Worm (Caenorhabditis elegans) whole organism, early embryonic: ENCODE results near the gene srab-9.

Experiments used
- B0310.2 ChIP-seq: sonication (generic microtip); optimal IDR thresholded peaks from 2 replicates; lab custom pipeline; 2016; ENCODE audit warnings: mild to moderate bottlenecking, missing genetic modification characterization, missing compliant biosample characterization
- F13C5.2 ChIP-seq: sonication (generic microtip); optimal IDR thresholded peaks from 2 replicates; lab custom pipeline; 2017; ENCODE audit warnings: mild to moderate bottlenecking, missing genetic modification characterization, inconsistent platforms, missing compliant biosample characterization
- aly-1 ChIP-seq: sonication (generic microtip); optimal IDR thresholded peaks from 2 replicates; lab custom pipeline; 2016; ENCODE audit warnings: missing genetic modification characterization, missing compliant biosample characterization
- ama-1 ChIP-seq: fragments of 150-350 bp; optimal IDR thresholded peaks from 2 replicates; lab custom pipeline; 2014
- ceh-13 ChIP-seq: fragments of 200-800 bp; sonication (Bioruptor generic); optimal IDR thresholded peaks from 2 replicates; lab custom pipeline; 2018; ENCODE audit warnings: mild to moderate bottlenecking, missing genetic modification characterization, missing compliant biosample characterization
- ceh-36 ChIP-seq: sonication (generic microtip); optimal IDR thresholded peaks from 2 replicates; lab custom pipeline; 2016; ENCODE audit warnings: missing genetic modification characterization, inconsistent platforms, missing compliant biosample characterization
- ets-7 ChIP-seq: sonication (generic microtip); optimal IDR thresholded peaks from 2 replicates; lab custom pipeline; 2016; ENCODE audit warnings: missing genotype, missing genetic modification characterization, missing compliant biosample characterization
- flt-1 ChIP-seq: fragments of 200-800 bp; sonication (Bioruptor generic); IDR thresholded peaks from 2 replicates; pipeline ENCODE4 v1.3.6; 2022; ENCODE audit warnings: missing genetic modification characterization, missing compliant biosample characterization
- hmbx-1 ChIP-seq: sonication (generic microtip); optimal IDR thresholded peaks from 2 replicates; lab custom pipeline; 2016; ENCODE audit warnings: mild to moderate bottlenecking, missing genetic modification characterization, missing compliant biosample characterization
- hmg-4 ChIP-seq: fragments of 200-800 bp; sonication (Bioruptor generic); optimal IDR thresholded peaks from 2 replicates; lab custom pipeline; 2018; ENCODE audit warnings: mild to moderate bottlenecking, missing genetic modification characterization, missing compliant biosample characterization
- hnd-1 ChIP-seq: sonication (generic microtip); optimal IDR thresholded peaks from 2 replicates; lab custom pipeline; 2016; ENCODE audit warnings: missing genetic modification characterization, missing compliant biosample characterization
- pes-1 ChIP-seq: fragments of 200-800 bp; sonication (Bioruptor generic); IDR thresholded peaks from 2 replicates; pipeline ENCODE4 v1.3.6; 2022; ENCODE audit warnings: missing genetic modification reagents, missing genetic modification characterization, missing compliant biosample characterization
- scrt-1 ChIP-seq: fragments of 200-800 bp; sonication (Bioruptor generic); IDR thresholded peaks from 2 replicates; pipeline ENCODE4 v1.3.6; 2022; ENCODE audit warnings: missing genetic modification characterization, missing compliant biosample characterization
- sea-1 ChIP-seq: fragments of 200-800 bp; sonication (Bioruptor generic); conservative IDR thresholded peaks from 2 replicates; pipeline ENCODE4 v1.3.6; 2022; ENCODE audit warnings: missing genetic modification characterization, missing compliant biosample characterization
- tbx-11 ChIP-seq: fragments of 200-800 bp; sonication (Bioruptor generic); IDR thresholded peaks from 2 replicates; pipeline ENCODE4 v1.3.6; 2022; ENCODE audit warnings: missing genetic modification characterization, missing compliant biosample characterization
- tbx-37 ChIP-seq: fragments of 200-800 bp; sonication (Bioruptor generic); conservative IDR thresholded peaks from 2 replicates; pipeline ENCODE4 v1.3.6; 2022; ENCODE audit warnings: missing genetic modification reagents, missing genetic modification characterization, missing compliant biosample characterization
- tra-4 ChIP-seq: sonication (generic microtip); optimal IDR thresholded peaks from 2 replicates; lab custom pipeline; 2017; ENCODE audit warnings: missing genetic modification characterization, missing compliant biosample characterization

Gene srab-9

DNA sequence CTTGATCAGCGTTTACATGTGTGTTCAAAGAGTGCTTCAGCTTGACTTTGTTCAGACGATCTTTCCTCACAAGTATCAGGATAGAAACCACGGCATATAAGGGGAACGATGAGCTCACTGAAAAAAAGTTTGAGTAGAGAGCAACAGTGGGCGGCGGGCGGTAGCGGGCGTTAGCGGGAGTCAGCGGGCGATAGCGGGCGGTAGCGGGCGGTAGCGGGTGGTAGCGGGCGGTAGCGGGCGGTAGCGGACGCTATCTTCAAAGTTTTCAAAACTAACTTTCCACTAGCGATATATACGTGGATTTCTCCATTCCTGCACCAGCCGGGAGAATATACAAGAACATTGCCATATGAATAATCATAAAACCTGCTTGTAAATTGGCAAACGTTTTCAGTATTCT lies 4.2 kb upstream of the srab-9 start:
- TF ChIP-seq ama-1 (lab: Kevin White, UChicago) (no peak), ets-7 (tag; lab: Kevin White, UChicago) (no peak), tbx-37 (no peak), B0310.2 (tag; lab: Kevin White, UChicago) (no peak), flt-1 (GFP tag; lab: Robert Waterston, UW) (no peak), hnd-1 (no peak)

- no peak for TF ChIP-seq hmg-4 (GFP tag; lab: Kevin White, UChicago)
- TF ChIP-seq ceh-13 (GFP tag; lab: Kevin White, UChicago): no peak
- no peak for TF ChIP-seq B0310.2 (tag; lab: Kevin White, UChicago)
- TF ChIP-seq ama-1 (lab: Kevin White, UChicago): no peak
- no peak for TF ChIP-seq aly-1 (tag; lab: Kevin White, UChicago)
- TF ChIP-seq ets-7 (tag; lab: Kevin White, UChicago): no peak
- no peak for TF ChIP-seq pes-1
- TF ChIP-seq sea-1 (GFP tag; lab: Robert Waterston, UW): no peak
- no peak for TF ChIP-seq hmbx-1 (tag; lab: Kevin White, UChicago)
- no peak for TF ChIP-seq scrt-1 (GFP tag; lab: Robert Waterston, UW)
- no peak for TF ChIP-seq F13C5.2
- no peak for TF ChIP-seq flt-1 (GFP tag; lab: Robert Waterston, UW)
- no peak for TF ChIP-seq hnd-1
- no peak for TF ChIP-seq tbx-37
- no peak for TF ChIP-seq tbx-11 (GFP tag; lab: Robert Waterston, UW)
- no peak for TF ChIP-seq tra-4 (tag; lab: Kevin White, UChicago)
- TF ChIP-seq ceh-36 (tag; lab: Kevin White, UChicago): no peak
Observed at ce11 chrV:3144494-3144893, 3.4 kb upstream of the srab-9 start, which contains the start of gene srab-10. TSS of gene srab-10 (minus strand) at chrV:3144594.

ce11 chrV:3138488-3138887 lies 2.6 kb downstream of the srab-9 start, which contains the start of the genes irld-3 and F02C9.1:
TSS of gene irld-3 (minus strand) at chrV:3138588.
TSS of gene F02C9.1 (plus strand) at chrV:3138703.
- no peak for TF ChIP-seq hmbx-1 (tag; lab: Kevin White, UChicago)
- no peak for TF ChIP-seq pes-1

ce11 chrV:3133293-3133755 lies 7.8 kb downstream of the srab-9 start, which contains the start of gene F02C9.2:
TSS of gene F02C9.2 (plus strand) at chrV:3133705.
- no peak for TF ChIP-seq tbx-37

- TF ChIP-seq tra-4 (tag; lab: Kevin White, UChicago) (no peak), pes-1 (0 out of 2 replicates have a peak, but pooled peaks have one; percentile 30), tbx-37 (no peak), scrt-1 (GFP tag; lab: Robert Waterston, UW) (no peak), hnd-1 (no peak), flt-1 (GFP tag; lab: Robert Waterston, UW) (no peak), hmbx-1 (tag; lab: Kevin White, UChicago) (no peak)
Observed at ce11 chrV:3132116-3132515, 9.0 kb downstream of the srab-9 start.

DNA sequence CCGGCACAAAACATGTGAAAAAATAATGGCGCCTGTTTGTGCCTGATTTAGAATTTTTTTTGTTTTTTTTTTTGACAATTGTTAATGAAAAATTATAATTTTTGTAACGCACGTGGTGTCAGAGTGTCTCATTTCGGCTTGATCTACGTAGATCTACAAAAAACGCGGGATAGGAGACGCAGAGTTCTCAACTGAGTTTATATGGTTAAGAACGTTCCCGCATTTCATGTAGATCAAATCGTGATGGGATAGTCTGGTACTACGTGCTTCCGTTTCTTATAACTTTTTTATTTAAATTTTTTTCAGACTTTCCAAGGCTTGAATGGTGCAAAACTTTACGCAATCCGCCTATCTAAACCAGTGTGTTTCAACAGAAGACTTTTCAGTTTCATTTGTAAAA lies 12.3 kb downstream of the srab-9 start, which contains the start of gene tat-6:
tat-6 (plus strand) TSS at position 301 of the 400 bp plus-strand sequence.
- TF ChIP-seq B0310.2 (tag; lab: Kevin White, UChicago) (no peak), aly-1 (tag; lab: Kevin White, UChicago) (no peak), pes-1 (no peak), hmbx-1 (tag; lab: Kevin White, UChicago) (no peak), hnd-1 (no peak), ets-7 (tag; lab: Kevin White, UChicago) (no peak), ceh-13 (GFP tag; lab: Kevin White, UChicago) (no peak), tra-4 (tag; lab: Kevin White, UChicago) (no peak), ama-1 (lab: Kevin White, UChicago) (no peak), flt-1 (GFP tag; lab: Robert Waterston, UW) (no peak), F13C5.2 (no peak), ceh-36 (tag; lab: Kevin White, UChicago) (no peak), scrt-1 (GFP tag; lab: Robert Waterston, UW) (no peak), sea-1 (GFP tag; lab: Robert Waterston, UW) (no peak), tbx-37 (no peak), tbx-11 (GFP tag; lab: Robert Waterston, UW) (no peak), hmg-4 (GFP tag; lab: Kevin White, UChicago) (no peak)

- no peak for TF ChIP-seq scrt-1 (GFP tag; lab: Robert Waterston, UW)
Observed at ce11 chrV:3127670-3128069, 13.4 kb downstream of the srab-9 start, which contains the start of gene Y73C8C.10. TSS of gene Y73C8C.10 (minus strand) at chrV:3127770.

DNA sequence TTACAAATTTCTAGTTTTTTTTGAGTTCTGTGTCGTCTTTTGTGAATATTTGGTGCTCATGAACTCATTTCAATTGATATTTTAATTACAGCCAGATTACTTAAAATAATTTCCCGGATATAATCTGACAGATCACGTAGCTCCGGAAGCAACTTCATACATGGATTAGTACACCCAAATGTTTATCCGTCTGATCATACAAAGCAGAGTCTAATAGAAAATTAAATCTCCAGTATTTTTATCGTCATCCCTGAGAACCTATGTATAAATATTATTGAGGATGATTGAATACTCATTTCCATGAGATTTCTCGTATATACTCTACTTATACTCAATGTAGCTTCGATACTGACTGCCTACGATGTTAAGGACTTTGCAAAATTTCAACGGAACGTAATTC lies 16.2 kb downstream of the srab-9 start, which contains the start of gene Y73C8C.12:
Y73C8C.12 (plus strand) TSS at position 301 of the 400 bp plus-strand sequence.
- TF ChIP-seq hmg-4 (GFP tag; lab: Kevin White, UChicago): no peak
- TF ChIP-seq pes-1: no peak
- TF ChIP-seq tra-4 (tag; lab: Kevin White, UChicago): no peak
- no peak for TF ChIP-seq hmbx-1 (tag; lab: Kevin White, UChicago)
- TF ChIP-seq aly-1 (tag; lab: Kevin White, UChicago): no peak
- TF ChIP-seq tbx-37: no peak
- no peak for TF ChIP-seq ceh-13 (GFP tag; lab: Kevin White, UChicago)
- TF ChIP-seq ets-7 (tag; lab: Kevin White, UChicago): no peak
- no peak for TF ChIP-seq tbx-11 (GFP tag; lab: Robert Waterston, UW)
- no peak for TF ChIP-seq sea-1 (GFP tag; lab: Robert Waterston, UW)
- no peak for TF ChIP-seq F13C5.2
- no peak for TF ChIP-seq flt-1 (GFP tag; lab: Robert Waterston, UW)
- no peak for TF ChIP-seq B0310.2 (tag; lab: Kevin White, UChicago)
- TF ChIP-seq ceh-36 (tag; lab: Kevin White, UChicago): no peak
- no peak for TF ChIP-seq hnd-1
- TF ChIP-seq scrt-1 (GFP tag; lab: Robert Waterston, UW): no peak
